Fruit fly (Drosophila melanogaster) whole organism, embryonic: ENCODE measurements around the gene Nup160.

Experiments
- ATbp ChIP-seq: fragments of 200-800 bp; sonication (Bioruptor generic); optimal IDR thresholded peaks from 2 replicates; lab custom pipeline; 2017; ENCODE audit warnings: missing biosample characterization, mild to moderate bottlenecking, missing genetic modification characterization, missing genetic modification reagents
- B-H1 ChIP-seq: fragments of 200-800 bp; sonication (Bioruptor generic); IDR thresholded peaks from 3 replicates; pipeline ENCODE4 v1.3.6; 2022; ENCODE audit warnings: missing biosample characterization, missing genetic modification characterization
- C15 ChIP-seq: fragments of 200-800 bp; sonication (Bioruptor generic); IDR thresholded peaks from 3 replicates; pipeline ENCODE4 v1.3.6; 2022; ENCODE audit warnings: missing biosample characterization, missing genetic modification characterization
- CG11504 ChIP-seq: fragments of 200-800 bp; sonication (Bioruptor generic); optimal IDR thresholded peaks from 3 replicates; lab custom pipeline; 2019; ENCODE audit warnings: missing biosample characterization, mild to moderate bottlenecking, missing genetic modification characterization, moderate library complexity
- CG13287 ChIP-seq: fragments of 200-800 bp; sonication (Bioruptor generic); IDR thresholded peaks from 2 replicates; pipeline ENCODE4 v1.3.6; 2022; ENCODE audit warnings: missing biosample characterization, missing genetic modification characterization; ENCODE audit not compliant: partially characterized antibody
- CG13424 ChIP-seq: fragments of 200-800 bp; sonication (Bioruptor generic); optimal IDR thresholded peaks from 2 replicates; lab custom pipeline; 2019; ENCODE audit warnings: missing biosample characterization, mild to moderate bottlenecking, missing genetic modification characterization, moderate library complexity
- CG13775 ChIP-seq: fragments of 200-800 bp; sonication (Bioruptor generic); optimal IDR thresholded peaks from 3 replicates; lab custom pipeline; 2017; ENCODE audit warnings: missing biosample characterization, mild to moderate bottlenecking, missing genetic modification characterization
- CG14441 ChIP-seq: fragments of 200-800 bp; sonication (Bioruptor generic); IDR thresholded peaks from 2 replicates; pipeline ENCODE4 v1.3.6; 2022; ENCODE audit warnings: missing biosample characterization, missing genetic modification characterization
- CG15601 ChIP-seq: fragments of 200-800 bp; sonication (Bioruptor generic); optimal IDR thresholded peaks from 3 replicates; lab custom pipeline; 2019; ENCODE audit warnings: missing biosample characterization, mild to moderate bottlenecking, missing genetic modification characterization, moderate library complexity
- CG15696 ChIP-seq: fragments of 200-800 bp; sonication (Bioruptor generic); optimal IDR thresholded peaks from 2 replicates; lab custom pipeline; 2019; ENCODE audit warnings: missing biosample characterization, mild to moderate bottlenecking, missing genetic modification characterization, moderate library complexity
- CG1603 ChIP-seq: fragments of 200-800 bp; sonication (Bioruptor generic); optimal IDR thresholded peaks from 2 replicates; lab custom pipeline; 2019; ENCODE audit warnings: missing biosample characterization, mild to moderate bottlenecking, missing genetic modification characterization, moderate library complexity
- CG2199 ChIP-seq: fragments of 200-800 bp; sonication (Bioruptor generic); IDR thresholded peaks from 3 replicates; pipeline ENCODE4 v1.3.6; 2022; ENCODE audit warnings: missing biosample characterization, missing genetic modification characterization
- CG2712 ChIP-seq: fragments of 200-800 bp; optimal IDR thresholded peaks from 3 replicates; lab custom pipeline; 2019; ENCODE audit warnings: missing biosample characterization, mild to moderate bottlenecking, missing genetic modification characterization, moderate library complexity
- CG3163 ChIP-seq: fragments of 200-800 bp; sonication (Bioruptor generic); optimal IDR thresholded peaks from 3 replicates; lab custom pipeline; 2016; ENCODE audit warnings: missing biosample characterization, missing genetic modification characterization
- CG34224 ChIP-seq: fragments of 200-800 bp; sonication (Bioruptor generic); IDR thresholded peaks from 3 replicates; pipeline ENCODE4 v1.3.6; 2022; ENCODE audit warnings: missing biosample characterization, missing genetic modification characterization; ENCODE audit not compliant: partially characterized antibody
- CG6689 ChIP-seq: fragments of 200-800 bp; sonication (Bioruptor generic); IDR thresholded peaks from 2 replicates; pipeline ENCODE4 v1.3.6; 2022; ENCODE audit warnings: missing biosample characterization, missing genetic modification characterization
- CG6791 ChIP-seq: fragments of 200-800 bp; sonication (Bioruptor generic); IDR thresholded peaks from 3 replicates; pipeline ENCODE4 v1.3.6; 2022; ENCODE audit warnings: missing biosample characterization, missing genetic modification characterization; ENCODE audit not compliant: partially characterized antibody
- CG7839 ChIP-seq: fragments of 200-800 bp; sonication (Bioruptor generic); optimal IDR thresholded peaks from 3 replicates; lab custom pipeline; 2018; ENCODE audit warnings: missing biosample characterization, mild to moderate bottlenecking, missing genetic modification characterization, moderate library complexity
- CG8765 ChIP-seq: fragments of 200-800 bp; sonication (Bioruptor generic); IDR thresholded peaks from 2 replicates; pipeline ENCODE4 v1.3.6; 2022; ENCODE audit warnings: missing biosample characterization, missing genetic modification characterization
- CG8924 ChIP-seq: fragments of 200-800 bp; optimal IDR thresholded peaks from 3 replicates; lab custom pipeline; 2019; ENCODE audit warnings: missing biosample characterization, mild to moderate bottlenecking, missing genetic modification characterization, moderate library complexity
- CG9437 ChIP-seq: fragments of 200-800 bp; sonication (Bioruptor generic); optimal IDR thresholded peaks from 2 replicates; lab custom pipeline; 2018; ENCODE audit warnings: missing biosample characterization, mild to moderate bottlenecking, missing genetic modification characterization
- CTCF ChIP-seq: fragments of 200-800 bp; sonication (Bioruptor generic); optimal IDR thresholded peaks from 2 replicates; lab custom pipeline; 2017; ENCODE audit warnings: missing biosample characterization, mild to moderate bottlenecking, missing genetic modification characterization, moderate library complexity
- CkIIα-i1 ChIP-seq: fragments of 200-800 bp; sonication (Bioruptor generic); IDR thresholded peaks from 2 replicates; pipeline ENCODE4 v1.3.6; 2022; ENCODE audit warnings: missing biosample characterization, missing genetic modification characterization
- Dip3 ChIP-seq: fragments of 200-800 bp; sonication (Bioruptor generic); optimal IDR thresholded peaks from 3 replicates; lab custom pipeline; 2016; ENCODE audit warnings: missing biosample characterization, missing genetic modification characterization
- MESR4 ChIP-seq: fragments of 200-800 bp; sonication (Bioruptor generic); optimal IDR thresholded peaks from 2 replicates; lab custom pipeline; 2018; ENCODE audit warnings: missing biosample characterization, mild to moderate bottlenecking, missing genetic modification characterization, moderate library complexity
- Med ChIP-seq: fragments of 200-800 bp; sonication (Bioruptor generic); peaks from one replicate; lab custom pipeline; 2016; ENCODE audit warnings: missing biosample characterization, missing genetic modification characterization, mild to moderate bottlenecking, inconsistent platforms, moderate library complexity
- Opbp ChIP-seq: fragments of 200-800 bp; sonication (Bioruptor generic); IDR thresholded peaks from 3 replicates; pipeline ENCODE4 v1.3.6; 2022; ENCODE audit warnings: missing biosample characterization, missing genetic modification characterization; ENCODE audit not compliant: partially characterized antibody
- Optix ChIP-seq: fragments of 200-800 bp; sonication (Bioruptor generic); IDR thresholded peaks from 3 replicates; pipeline ENCODE4 v1.3.6; 2022; ENCODE audit warnings: missing biosample characterization, missing genetic modification characterization
- Poxn ChIP-seq: fragments of 200-800 bp; sonication (Bioruptor generic); IDR thresholded peaks from 2 replicates; pipeline ENCODE4 v1.3.6; 2022; ENCODE audit warnings: missing biosample characterization, missing genetic modification characterization
- Spps ChIP-seq: fragments of 200-800 bp; sonication (Bioruptor generic); optimal IDR thresholded peaks from 2 replicates; lab custom pipeline; 2018; ENCODE audit warnings: missing biosample characterization, mild to moderate bottlenecking, missing genetic modification characterization
- Stat92E ChIP-seq, 3 experiments: fragments of >200 bp in 2 of 3; fragments of 200-800 bp in 1 of 3; sonication (Bioruptor generic) in 1 of 3; optimal IDR thresholded peaks; 2 replicates each; lab custom pipeline; 2017 to 2019; ENCODE audit warnings: missing biosample characterization in 3 of 3, missing genetic modification characterization in 3 of 3, mild to moderate bottlenecking in 1 of 3, moderate library complexity in 1 of 3
- ase ChIP-seq: fragments of 200-800 bp; sonication (Bioruptor generic); IDR thresholded peaks from 3 replicates; pipeline ENCODE4 v1.3.6; 2022; ENCODE audit warnings: missing biosample characterization, missing genetic modification characterization
- br ChIP-seq: fragments of >200 bp; optimal IDR thresholded peaks from 2 replicates; lab custom pipeline; 2017
- chinmo ChIP-seq: fragments of 200-800 bp; sonication (Bioruptor generic); IDR thresholded peaks from 4 replicates; pipeline ENCODE4 v1.3.6; 2022; ENCODE audit warnings: missing biosample characterization, missing genetic modification characterization; ENCODE audit not compliant: partially characterized antibody
- croc ChIP-seq: fragments of 200-800 bp; sonication (Bioruptor generic); conservative IDR thresholded peaks from 3 replicates; pipeline ENCODE4 v1.3.6; 2022; ENCODE audit warnings: missing biosample characterization, missing genetic modification characterization
- crp ChIP-seq, 2 experiments: fragments of 200-800 bp; sonication (Bioruptor generic); optimal IDR thresholded peaks; 2 replicates in 1 of 2; 3 replicates in 1 of 2; lab custom pipeline; 2017; ENCODE audit warnings: missing biosample characterization in 2 of 2, missing genetic modification characterization in 2 of 2, mild to moderate bottlenecking in 1 of 2, moderate library complexity in 1 of 2
- eyg ChIP-seq: fragments of 200-800 bp; sonication (Bioruptor generic); optimal IDR thresholded peaks from 3 replicates; lab custom pipeline; 2016; ENCODE audit warnings: missing biosample characterization, missing genetic modification characterization
- ftz-f1 ChIP-seq: fragments of 200-800 bp; sonication (Bioruptor generic); optimal IDR thresholded peaks from 2 replicates; lab custom pipeline; 2016; ENCODE audit warnings: missing biosample characterization, missing genetic modification characterization
- gem ChIP-seq: fragments of 200-800 bp; sonication (Bioruptor generic); optimal IDR thresholded peaks from 2 replicates; lab custom pipeline; 2019; ENCODE audit warnings: missing biosample characterization, mild to moderate bottlenecking, missing genetic modification characterization, moderate library complexity
- oc ChIP-seq: fragments of 200-800 bp; sonication (Bioruptor generic); optimal IDR thresholded peaks from 2 replicates; lab custom pipeline; 2018; ENCODE audit warnings: missing biosample characterization, mild to moderate bottlenecking, missing genetic modification characterization, moderate library complexity
- p53 ChIP-seq: fragments of 200-800 bp; sonication (Bioruptor generic); optimal IDR thresholded peaks from 2 replicates; lab custom pipeline; 2016; ENCODE audit warnings: missing biosample characterization, missing genetic modification characterization
- pita ChIP-seq: fragments of 200-800 bp; sonication (Bioruptor generic); optimal IDR thresholded peaks from 2 replicates; lab custom pipeline; 2017; ENCODE audit warnings: missing biosample characterization, mild to moderate bottlenecking, missing genetic modification characterization
- pzg ChIP-seq: fragments of 200-800 bp; sonication (Bioruptor generic); optimal IDR thresholded peaks from 3 replicates; lab custom pipeline; 2018; ENCODE audit warnings: missing biosample characterization, mild to moderate bottlenecking, missing genetic modification characterization, moderate library complexity
- sd ChIP-seq: fragments of 200-800 bp; sonication (Bioruptor generic); optimal IDR thresholded peaks from 3 replicates; lab custom pipeline; 2018; ENCODE audit warnings: missing biosample characterization, mild to moderate bottlenecking, missing genetic modification characterization, moderate library complexity
- slbo ChIP-seq: fragments of 200-800 bp; sonication (Bioruptor generic); IDR thresholded peaks from 2 replicates; pipeline ENCODE4 v1.3.6; 2022; ENCODE audit warnings: missing biosample characterization, missing genetic modification characterization
- so ChIP-seq: fragments of 200-800 bp; sonication (Bioruptor generic); IDR thresholded peaks from 3 replicates; pipeline ENCODE4 v1.3.6; 2022; ENCODE audit warnings: missing biosample characterization, missing genetic modification characterization
- stwl ChIP-seq: fragments of 200-800 bp; sonication (Bioruptor generic); optimal IDR thresholded peaks from 3 replicates; lab custom pipeline; 2018; ENCODE audit warnings: missing biosample characterization, mild to moderate bottlenecking, missing genetic modification characterization, moderate library complexity
- trem ChIP-seq: fragments of 200-800 bp; optimal IDR thresholded peaks from 3 replicates; lab custom pipeline; 2019; ENCODE audit warnings: missing biosample characterization, mild to moderate bottlenecking, missing genetic modification characterization, moderate library complexity
- unpg ChIP-seq: fragments of 200-800 bp; sonication (Bioruptor generic); optimal IDR thresholded peaks from 3 replicates; lab custom pipeline; 2018; ENCODE audit warnings: missing biosample characterization, mild to moderate bottlenecking, missing genetic modification characterization, moderate library complexity
- zf30C ChIP-seq: fragments of 200-800 bp; sonication (Bioruptor generic); optimal IDR thresholded peaks from 3 replicates; lab custom pipeline; 2018; ENCODE audit warnings: missing biosample characterization, mild to moderate bottlenecking, missing genetic modification characterization

Gene Nup160

dm6 chr2L:11170549-11170948, 47.0 kb downstream of the Nup160 start (continued):
- TF ChIP-seq MESR4: no peak
- TF ChIP-seq chinmo (GFP tag; lab: Robert Waterston, UW): 0 out of 4 replicates have a peak, but pooled peaks have one; percentile 51
- TF ChIP-seq Spps (tag; lab: Kevin White, UChicago): no peak
- TF ChIP-seq p53 (GFP tag; lab: Kevin White, UChicago): no peak
- TF ChIP-seq CG9437 (GFP tag; lab: Kevin White, UChicago): no peak
- TF ChIP-seq CG8765 (GFP tag; lab: Robert Waterston, UW): no peak
- TF ChIP-seq CG6791 (GFP tag; lab: Robert Waterston, UW): no peak
- TF ChIP-seq CG14441: no peak
- no peak for TF ChIP-seq Stat92E (GFP tag; optimal IDR thresholded peaks at IDR 0.05; lab: Kevin White, UChicago)
- no peak for TF ChIP-seq CG34224 (GFP tag; lab: Robert Waterston, UW)
- TF ChIP-seq oc: no peak
- no peak for TF ChIP-seq Dip3 (GFP tag; lab: Kevin White, UChicago)
- peak; percentile 2 for TF ChIP-seq sd
- TF ChIP-seq B-H1: no peak
- TF ChIP-seq CG13775 (GFP tag; lab: Kevin White, UChicago): no peak
- no peak for TF ChIP-seq croc (GFP tag; lab: Robert Waterston, UW)
- TF ChIP-seq CkIIα-i1: no peak
- no peak for TF ChIP-seq CG8924 (tag; lab: Kevin White, UChicago)
- no peak for TF ChIP-seq C15 (GFP tag; lab: Robert Waterston, UW)
- TF ChIP-seq Med (GFP tag; lab: Kevin White, UChicago): peak; percentile 60
- TF ChIP-seq eyg: no peak
- TF ChIP-seq CG13424 (tag; lab: Kevin White, UChicago): no peak
- TF ChIP-seq slbo (GFP tag; lab: Robert Waterston, UW): no peak
- no peak for TF ChIP-seq CG15696 (tag; lab: Kevin White, UChicago)
- no peak for TF ChIP-seq br
- no peak for TF ChIP-seq so (GFP tag; lab: Robert Waterston, UW)
- no peak for TF ChIP-seq CG6689 (GFP tag; lab: Robert Waterston, UW)
- TF ChIP-seq Optix: no peak
- no peak for TF ChIP-seq unpg (GFP tag; lab: Kevin White, UChicago)
- TF ChIP-seq, all 482 proteins: peak for 6

dm6 chr2L:11171615-11172356, 48.2 kb downstream of the Nup160 start, which contains the start of gene Vm32E:
Gene Vm32E, minus strand, starts transcription at chr2L:11171665.
- TF ChIP-seq CG15601 (tag; lab: Kevin White, UChicago) (peak; percentile 13), crp (GFP tag; optimal IDR thresholded peaks at IDR 0.05; lab: Kevin White, UChicago) (no peak), Poxn (no peak), ATbp (no peak), trem (tag; lab: Kevin White, UChicago) (peak; percentile 25), zf30C (GFP tag; lab: Kevin White, UChicago) (no peak), CG2712 (tag; lab: Kevin White, UChicago) (peak; percentile 16), ftz-f1 (peak; percentile 76), CG13287 (peak; percentile 39; the same call in 1 of the 2 replicates), CG7839 (tag; lab: Kevin White, UChicago) (peak; percentile 18), CG2199 (GFP tag; lab: Robert Waterston, UW) (0 out of 3 replicates have a peak, but pooled peaks have one; percentile 69), gem (peak; percentile 16), CG3163 (GFP tag; lab: Kevin White, UChicago) (no peak), CG11504 (tag; lab: Kevin White, UChicago) (peak; percentile 62), CG1603 (peak; percentile 38), stwl (tag; lab: Kevin White, UChicago) (peak; percentile 79), CTCF (GFP tag; lab: Kevin White, UChicago) (peak; percentile 95), ase (GFP tag; lab: Robert Waterston, UW) (no peak), Opbp (GFP tag; lab: Robert Waterston, UW) (0 out of 3 replicates have a peak, but pooled peaks have one; percentile 24), pzg (GFP tag; lab: Kevin White, UChicago) (no peak), Med (GFP tag; lab: Kevin White, UChicago) (peak; percentile 71), pita (GFP tag; lab: Kevin White, UChicago) (peak; percentile 59)
